Worm (Caenorhabditis elegans): ENCODE measurements around the gene T10B5.7.

DNA sequence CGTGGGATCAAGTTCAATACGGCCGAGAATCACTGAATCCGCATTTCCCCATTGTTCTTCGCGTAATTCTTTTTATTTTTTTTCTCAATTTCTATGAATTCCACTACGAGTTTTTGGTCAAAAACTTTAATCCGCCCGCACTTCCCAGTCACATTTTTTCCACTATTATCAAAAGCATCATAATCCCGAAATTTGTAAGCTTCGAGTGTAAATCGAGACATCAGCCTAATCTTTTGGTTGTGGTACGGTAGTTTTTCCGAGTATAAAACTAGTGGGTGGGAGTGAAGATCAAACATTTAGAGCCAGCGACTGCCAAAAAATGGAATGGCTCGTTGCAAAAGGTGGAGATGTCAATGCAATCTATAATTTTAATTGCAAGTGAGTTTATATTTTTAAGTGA, 38.8 kb upstream of the T10B5.7 start, which contains the start of gene srt-42:
- TF ChIP-seq ama-1 (optimal IDR thresholded peaks at IDR 0.05) = no peak
- TF ChIP-seq ceh-13 (GFP tag; optimal IDR thresholded peaks at IDR 0.05) = no peak
- TF ChIP-seq hnd-1 (tag; optimal IDR thresholded peaks at IDR 0.05) = no peak
- no peak for TF ChIP-seq sea-1 (GFP tag; conservative IDR thresholded peaks at IDR 0.05)
- no peak for TF ChIP-seq F13C5.2 (tag; optimal IDR thresholded peaks at IDR 0.05)
- no peak for TF ChIP-seq tra-4 (tag; optimal IDR thresholded peaks at IDR 0.05)
- TF ChIP-seq flt-1 (GFP tag; IDR thresholded peaks at IDR 0.05) = no peak

Data from whole organism, early embryonic.